Fruit fly (Drosophila melanogaster) whole organism, adult: ENCODE data around the gene Hsp23.

Source experiments
- CG11617 ChIP-seq: fragments of 200-800 bp; sonication (Bioruptor generic); optimal IDR thresholded peaks from 2 replicates; lab custom pipeline; 2017; ENCODE audit warnings: mild to moderate bottlenecking, missing biosample characterization, missing genetic modification reagents, missing genetic modification characterization
- CG12768 ChIP-seq: fragments of 200-800 bp; sonication (Bioruptor generic); optimal IDR thresholded peaks from 2 replicates; lab custom pipeline; 2017; ENCODE audit warnings: missing biosample characterization, missing genetic modification characterization, mild to moderate bottlenecking, moderate library complexity, missing genetic modification reagents
- CG14711 ChIP-seq: fragments of 200-800 bp; sonication (Bioruptor generic); optimal IDR thresholded peaks from 2 replicates; lab custom pipeline; 2018; ENCODE audit warnings: missing biosample characterization, mild to moderate bottlenecking, missing genetic modification characterization, moderate library complexity
- CG1620 ChIP-seq: fragments of 200-800 bp; sonication (Bioruptor generic); optimal IDR thresholded peaks from 2 replicates; lab custom pipeline; 2016; ENCODE audit warnings: missing biosample characterization, missing genetic modification characterization
- CG33017 ChIP-seq: fragments of 200-800 bp; sonication (Bioruptor generic); optimal IDR thresholded peaks from 2 replicates; lab custom pipeline; 2018; ENCODE audit warnings: missing biosample characterization, mild to moderate bottlenecking, missing genetic modification characterization, moderate library complexity
- CG5204 ChIP-seq: fragments of 200-800 bp; sonication (Bioruptor generic); optimal IDR thresholded peaks from 2 replicates; lab custom pipeline; 2016; ENCODE audit warnings: missing biosample characterization, missing genetic modification characterization
- CG7045 ChIP-seq: fragments of 200-800 bp; sonication (Bioruptor generic); optimal IDR thresholded peaks from 2 replicates; lab custom pipeline; 2017; ENCODE audit warnings: missing biosample characterization, mild to moderate bottlenecking, missing genetic modification characterization
- CG7101 ChIP-seq: fragments of 200-800 bp; sonication (Bioruptor generic); optimal IDR thresholded peaks from 2 replicates; lab custom pipeline; 2018; ENCODE audit warnings: missing biosample characterization, mild to moderate bottlenecking, missing genetic modification characterization, moderate library complexity
- Clk ChIP-seq: fragments of 200-800 bp; sonication (Bioruptor generic); optimal IDR thresholded peaks from 2 replicates; lab custom pipeline; 2017; ENCODE audit warnings: missing biosample characterization, missing genetic modification characterization
- Crg-1 ChIP-seq: fragments of 200-800 bp; sonication (Bioruptor generic); optimal IDR thresholded peaks from 2 replicates; lab custom pipeline; 2016; ENCODE audit warnings: missing biosample characterization, missing genetic modification characterization
- Hr96 ChIP-seq: fragments of 200-800 bp; sonication (Bioruptor generic); optimal IDR thresholded peaks from 2 replicates; lab custom pipeline; 2016; ENCODE audit warnings: missing biosample characterization, missing genetic modification characterization
- Mnt ChIP-seq: fragments of 200-800 bp; sonication (Bioruptor generic); optimal IDR thresholded peaks from 2 replicates; lab custom pipeline; 2016; ENCODE audit warnings: missing biosample characterization, mild to moderate bottlenecking, missing genetic modification characterization
- bab1 ChIP-seq: fragments of 200-800 bp; sonication (Bioruptor generic); optimal IDR thresholded peaks from 3 replicates; lab custom pipeline; 2019; ENCODE audit warnings: missing biosample characterization, mild to moderate bottlenecking, missing genetic modification characterization, moderate library complexity
- cic ChIP-seq: fragments of 200-800 bp; sonication (Bioruptor generic); optimal IDR thresholded peaks from 2 replicates; lab custom pipeline; 2017; ENCODE audit warnings: missing biosample characterization, mild to moderate bottlenecking, missing genetic modification characterization, moderate library complexity
- cnc ChIP-seq, 2 experiments: fragments of >200 bp; optimal IDR thresholded peaks; 2 replicates each; lab custom pipeline; 2017
- kay ChIP-seq: fragments of 200-800 bp; sonication (Bioruptor generic); peaks from one replicate; lab custom pipeline; 2016; ENCODE audit warnings: missing biosample characterization, missing genetic modification characterization, borderline replicate concordance
- ovo ChIP-seq: fragments of 200-800 bp; sonication (Bioruptor generic); optimal IDR thresholded peaks from 2 replicates; lab custom pipeline; 2016; ENCODE audit warnings: missing biosample characterization, missing genetic modification characterization
- pad ChIP-seq: fragments of 200-800 bp; sonication (Bioruptor generic); optimal IDR thresholded peaks from 3 replicates; lab custom pipeline; 2017; ENCODE audit warnings: missing biosample characterization, missing genetic modification characterization, mild to moderate bottlenecking, moderate library complexity, missing genetic modification reagents
- tj ChIP-seq: fragments of 200-800 bp; sonication (Bioruptor generic); optimal IDR thresholded peaks from 3 replicates; lab custom pipeline; 2017; ENCODE audit warnings: missing biosample characterization, mild to moderate bottlenecking, missing genetic modification characterization, moderate library complexity
- toe ChIP-seq: fragments of 200-800 bp; sonication (Bioruptor generic); optimal IDR thresholded peaks from 2 replicates; lab custom pipeline; 2016; ENCODE audit warnings: missing biosample characterization, missing genetic modification characterization

The Hsp23 gene

DNA sequence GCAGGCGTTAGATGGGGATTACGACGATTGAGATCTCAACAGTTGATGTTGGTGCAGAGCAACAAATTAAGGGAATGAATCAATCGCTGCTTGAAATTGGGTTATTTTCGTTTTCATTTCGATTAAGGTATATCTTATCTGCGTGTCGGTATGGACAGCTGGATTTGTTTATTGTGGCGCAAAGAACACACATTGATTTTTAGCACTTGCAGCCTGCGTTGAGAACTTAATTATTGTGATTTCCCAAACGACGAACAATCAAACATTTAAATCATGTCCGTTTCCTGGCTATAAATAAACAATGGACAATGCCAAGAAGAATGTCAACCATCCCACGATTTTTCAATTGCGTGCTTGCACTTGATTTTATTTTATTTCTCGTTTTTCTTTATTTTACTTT lies 16.3 kb downstream of the Hsp23 start:
- TF ChIP-seq CG1620 (GFP tag; lab: Kevin White, UChicago) (no peak), CG12768 (GFP tag; lab: Kevin White, UChicago) (no peak), cic (no peak), Crg-1 (GFP tag; lab: Kevin White, UChicago) (no peak), toe (GFP tag; lab: Kevin White, UChicago) (no peak), Clk (GFP tag; lab: Kevin White, UChicago) (no peak), tj (no peak), cnc (optimal IDR thresholded peaks at IDR 0.05; lab: Kevin White, UChicago) (no peak), kay (GFP tag; lab: Kevin White, UChicago) (no peak), CG11617 (GFP tag; lab: Kevin White, UChicago) (no peak), CG7045 (GFP tag; lab: Kevin White, UChicago) (no peak), CG33017 (no peak), Hr96 (no peak), CG5204 (no peak), bab1 (GFP tag; lab: Kevin White, UChicago) (no peak), Mnt (GFP tag; lab: Kevin White, UChicago) (no peak)

DNA sequence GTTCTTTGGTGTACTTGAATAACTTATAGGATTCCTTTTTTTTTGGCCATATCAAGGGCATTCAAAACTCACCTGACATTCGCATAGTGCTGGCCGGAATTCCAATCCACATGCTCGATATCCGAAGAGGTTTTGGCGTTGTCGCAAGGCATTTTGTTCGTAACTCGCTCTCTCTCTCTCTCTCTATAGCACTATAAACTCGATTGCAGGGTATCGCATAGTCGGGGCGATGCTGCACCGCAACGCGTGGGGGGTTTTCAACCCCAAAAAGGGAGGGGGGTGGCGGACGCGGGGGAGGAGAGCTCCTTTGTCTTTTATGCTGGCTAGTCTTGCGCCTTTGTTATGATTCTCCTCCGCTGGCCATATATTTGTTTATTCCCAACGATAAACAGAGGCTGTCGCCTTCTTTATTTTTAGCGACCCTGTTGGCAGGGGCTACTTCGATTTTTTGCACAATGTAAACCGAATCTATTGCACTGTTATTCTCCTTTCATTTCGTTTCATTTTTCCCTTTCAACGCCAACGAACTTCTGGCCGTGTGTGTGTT lies 16.8 kb downstream of the Hsp23 start:
- TF ChIP-seq CG7045 (GFP tag; lab: Kevin White, UChicago) (peak; percentile 45), CG5204 (no peak)

DNA sequence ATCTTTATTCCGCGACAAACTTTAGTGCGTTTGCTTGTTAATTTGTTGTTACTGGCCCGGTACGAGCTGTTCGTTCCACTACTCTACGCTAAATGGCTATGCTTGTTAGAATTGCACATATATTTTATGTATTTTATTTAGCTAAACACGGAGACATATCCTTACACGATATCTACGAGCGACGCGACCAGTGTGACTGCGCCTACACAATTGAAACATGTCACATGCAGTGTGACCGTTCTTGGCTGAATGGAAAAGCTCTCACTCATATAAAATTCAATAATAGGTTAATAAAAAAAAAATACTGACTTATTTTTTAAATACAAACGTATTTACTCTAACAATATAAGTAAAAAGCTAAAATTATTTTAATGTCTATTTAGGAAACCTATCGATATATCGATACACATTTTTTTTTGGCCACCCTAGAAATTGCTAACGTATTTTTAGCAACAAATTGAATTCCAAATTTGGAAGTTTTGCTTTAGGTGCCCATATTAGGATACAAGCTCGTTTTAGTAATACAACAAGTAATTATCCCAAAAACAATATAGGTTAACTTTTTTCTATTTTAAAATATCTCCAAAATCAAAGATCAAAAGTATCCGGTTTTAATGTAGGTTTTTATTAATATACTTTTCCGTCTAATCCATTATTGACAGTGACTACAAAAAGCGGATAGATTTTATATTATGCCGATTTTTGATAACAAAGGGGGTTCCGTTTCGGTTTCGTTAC lies 17.5 kb downstream of the Hsp23 start, which contains the start of gene CG4080:
Gene CG4080, minus strand, starts transcription at position 215 of the 738 bp plus-strand sequence.
- TF ChIP-seq cnc (optimal IDR thresholded peaks at IDR 0.05; lab: Kevin White, UChicago) (no peak), Clk (GFP tag; lab: Kevin White, UChicago) (no peak), pad (GFP tag; lab: Kevin White, UChicago) (no peak), bab1 (GFP tag; lab: Kevin White, UChicago) (peak; percentile 42), CG33017 (peak; percentile 49), ovo (peak; percentile 39), CG14711 (tag; lab: Kevin White, UChicago) (peak; percentile 43), CG7101 (tag; lab: Kevin White, UChicago) (peak; percentile 37), toe (GFP tag; lab: Kevin White, UChicago) (no peak), CG12768 (GFP tag; lab: Kevin White, UChicago) (no peak), tj (no peak), CG5204 (no peak), CG1620 (GFP tag; lab: Kevin White, UChicago) (peak; percentile 49), Crg-1 (GFP tag; lab: Kevin White, UChicago) (peak; percentile 33), Hr96 (no peak), cic (peak; percentile 38), CG11617 (GFP tag; lab: Kevin White, UChicago) (peak; percentile 76), kay (GFP tag; lab: Kevin White, UChicago) (peak; percentile 98), Mnt (GFP tag; lab: Kevin White, UChicago) (peak; percentile 63), CG7045 (GFP tag; lab: Kevin White, UChicago) (no peak)

- TF ChIP-seq CG7101 (tag; lab: Kevin White, UChicago) (no peak), Clk (GFP tag; lab: Kevin White, UChicago) (no peak), tj (no peak), kay (GFP tag; lab: Kevin White, UChicago) (no peak), CG12768 (GFP tag; lab: Kevin White, UChicago) (no peak), CG14711 (tag; lab: Kevin White, UChicago) (no peak), CG33017 (no peak), pad (GFP tag; lab: Kevin White, UChicago) (no peak), Crg-1 (GFP tag; lab: Kevin White, UChicago) (no peak), CG1620 (GFP tag; lab: Kevin White, UChicago) (no peak)
Measured at dm6 chr3L:9399855-9400254, 18.2 kb downstream of the Hsp23 start.

- TF ChIP-seq tj (no peak), CG14711 (tag; lab: Kevin White, UChicago) (no peak), CG11617 (GFP tag; lab: Kevin White, UChicago) (no peak), Crg-1 (GFP tag; lab: Kevin White, UChicago) (no peak), Mnt (GFP tag; lab: Kevin White, UChicago) (no peak), ovo (no peak), Clk (GFP tag; lab: Kevin White, UChicago) (no peak), CG7101 (tag; lab: Kevin White, UChicago) (no peak), Hr96 (no peak)
Measured at dm6 chr3L:9400697-9401353, 19.1 kb downstream of the Hsp23 start.
